Fruit fly (Drosophila melanogaster): ENCODE results near the gene CG7560.

Gene CG7560

DNA sequence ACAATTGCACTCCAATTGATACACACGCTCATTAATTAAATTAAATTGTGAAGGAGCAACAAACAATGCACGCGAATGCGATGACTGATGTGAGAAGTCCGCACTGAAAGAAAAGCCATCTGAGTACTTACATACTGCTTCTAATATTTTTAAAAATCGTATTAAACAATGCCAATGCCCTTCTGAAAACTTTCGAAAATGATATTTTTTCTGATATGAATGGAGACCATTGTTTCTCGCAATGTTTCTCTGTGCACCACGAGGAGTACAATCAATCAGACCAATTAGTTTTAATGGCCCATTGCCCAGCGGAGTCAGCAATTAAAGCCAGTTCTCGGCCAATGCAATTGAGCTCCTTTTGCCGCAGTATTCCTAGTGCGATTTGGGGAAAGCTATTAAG lies 8.2 kb downstream of the CG7560 start (continued):
- TF ChIP-seq CG30403 (GFP tag; optimal IDR thresholded peaks at IDR 0.05), result peak; percentile 20
- peak in 1 of 2 experiments; percentile 4 for TF ChIP-seq Pdp1 (GFP tag; optimal IDR thresholded peaks at IDR 0.05)
- peak; percentile 23; the same call in 1 of the 2 replicates for TF ChIP-seq sisA (GFP tag; IDR thresholded peaks at IDR 0.05)
- TF ChIP-seq Ptx1 (GFP tag; IDR thresholded peaks at IDR 0.05), result 0 out of 2 replicates have a peak, but pooled peaks have one; percentile 42
- no peak for TF ChIP-seq prd (optimal IDR thresholded peaks at IDR 0.05)
- peak; percentile 70 for TF ChIP-seq prd (GFP tag; IDR thresholded peaks at IDR 0.05)
- TF ChIP-seq H15 (GFP tag; IDR thresholded peaks at IDR 0.05), result peak; percentile 44; the same call in 1 of the 3 replicates
- peak; percentile 70 for TF ChIP-seq sens (GFP tag)

DNA sequence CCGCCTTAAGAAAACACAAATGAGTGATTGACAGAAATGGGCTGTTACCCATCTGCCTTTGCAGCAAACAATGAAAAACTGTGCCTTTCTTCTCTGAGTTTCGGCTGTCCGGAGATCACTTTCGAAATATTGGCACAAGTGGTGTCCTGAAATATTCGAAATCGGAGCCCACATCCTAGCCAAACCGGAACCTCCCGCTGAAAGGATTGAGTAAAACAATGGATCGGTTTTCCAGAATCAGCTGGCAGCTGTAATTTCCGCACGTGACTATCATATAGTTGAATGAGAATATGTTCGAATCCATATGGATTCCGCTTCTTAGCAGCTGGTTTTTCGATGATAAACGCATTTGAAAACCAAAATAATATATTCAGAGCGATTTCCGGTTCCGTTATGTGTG lies 9.2 kb downstream of the CG7560 start:
- peak; percentile 72 for TF ChIP-seq twi (tag; optimal IDR thresholded peaks at IDR 0.05)
- peak; percentile 68 for TF ChIP-seq D (optimal IDR thresholded peaks at IDR 0.05)
- TF ChIP-seq D (GFP tag; optimal IDR thresholded peaks at IDR 0.05), result no peak
- TF ChIP-seq Med (GFP tag), result peak; percentile 55
- TF ChIP-seq CG7357 (GFP tag; IDR thresholded peaks at IDR 0.05), result no peak
- no peak for TF ChIP-seq CG32767 (GFP tag; IDR thresholded peaks at IDR 0.05)

DNA sequence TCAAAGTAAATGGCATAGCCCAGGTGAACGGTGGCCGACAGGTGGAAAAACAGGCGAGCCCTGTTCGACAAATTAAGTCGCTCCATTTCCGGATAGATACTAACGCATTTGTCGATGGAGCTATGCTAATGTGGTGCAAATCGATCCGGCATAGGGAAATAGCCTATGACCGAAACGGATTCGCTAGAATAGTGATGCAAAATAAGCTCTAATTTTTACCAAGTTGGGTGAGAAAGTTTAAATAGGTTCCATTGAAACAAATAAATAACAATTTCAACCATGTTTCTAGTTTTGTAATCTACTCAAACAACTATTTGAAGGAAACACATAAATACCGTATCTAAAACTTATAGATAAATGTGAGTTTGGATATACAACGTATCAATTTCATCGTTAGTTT lies 10.4 kb downstream of the CG7560 start, which contains the start of gene CG6149:
Gene CG6149 (minus strand): TSS at position 101 of the 400 bp plus-strand sequence.
- TF ChIP-seq wor (GFP tag; IDR thresholded peaks at IDR 0.05) (no peak), CG3847 (GFP tag; IDR thresholded peaks at IDR 0.05) (0 out of 2 replicates have a peak, but pooled peaks have one; percentile 7)

DNA sequence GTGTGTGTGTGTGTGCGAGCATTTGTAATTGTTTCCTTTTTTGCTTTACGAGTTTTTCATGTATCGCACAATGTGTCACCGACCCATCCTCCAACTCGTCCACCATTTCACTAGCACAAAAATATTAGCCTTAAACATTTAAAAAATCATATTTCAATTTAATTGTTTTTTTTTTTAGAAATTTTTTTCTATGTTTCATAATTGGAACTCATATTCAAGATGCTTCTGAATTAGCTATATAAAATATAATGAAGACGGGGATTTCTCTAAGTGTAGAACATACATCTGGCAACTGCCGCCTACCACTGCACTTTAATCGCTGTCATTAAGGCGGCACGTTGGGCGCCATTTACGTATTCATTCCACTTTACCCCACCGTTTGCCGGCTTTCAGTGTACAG lies 14.6 kb downstream of the CG7560 start:
- TF ChIP-seq cg (GFP tag; optimal IDR thresholded peaks at IDR 0.05) (peak; percentile 3), Nf-YA (GFP tag; IDR thresholded peaks at IDR 0.05) (no peak), CG10959 (GFP tag; IDR thresholded peaks at IDR 0.05) (0 out of 2 replicates have a peak, but pooled peaks have one; percentile 30), CG18599 (GFP tag; optimal IDR thresholded peaks at IDR 0.05) (peak; percentile 4), CG2678 (tag; optimal IDR thresholded peaks at IDR 0.05) (peak; percentile 18), Xrp1 (GFP tag; IDR thresholded peaks at IDR 0.05) (peak; percentile 34; the same call in 1 of the 2 replicates), CG11696 (GFP tag; IDR thresholded peaks at IDR 0.05) (0 out of 2 replicates have a peak, but pooled peaks have one; percentile 12), CG15514 (GFP tag; optimal IDR thresholded peaks at IDR 0.05) (no peak), Oli (tag; optimal IDR thresholded peaks at IDR 0.05) (peak; percentile 12), ci (GFP tag; IDR thresholded peaks at IDR 0.05) (peak; percentile 63; the same call in 2 of the 3 replicates), CG17359 (tag; optimal IDR thresholded peaks at IDR 0.05) (peak; percentile 0), phol (tag; optimal IDR thresholded peaks at IDR 0.05) (peak; percentile 31), CG10267 (tag; optimal IDR thresholded peaks at IDR 0.05) (peak; percentile 11), Ptx1 (GFP tag; IDR thresholded peaks at IDR 0.05) (peak; percentile 22; the same call in 1 of the 2 replicates), CG11504 (tag; optimal IDR thresholded peaks at IDR 0.05) (peak; percentile 22), CG17829 (tag; optimal IDR thresholded peaks at IDR 0.05) (peak; percentile 12), CG3281 (GFP tag; optimal IDR thresholded peaks at IDR 0.05) (peak; percentile 1), CG31441 (GFP tag; IDR thresholded peaks at IDR 0.05) (peak; percentile 32; the same call in 1 of the 2 replicates), nmo (GFP tag; optimal IDR thresholded peaks at IDR 0.05) (peak; percentile 11), Sox102F (GFP tag; optimal IDR thresholded peaks at IDR 0.05) (peak; percentile 4), dmrt11E (tag; optimal IDR thresholded peaks at IDR 0.05) (peak; percentile 40), Atf6 (GFP tag; IDR thresholded peaks at IDR 0.05) (peak; percentile 50), tgo (GFP tag; IDR thresholded peaks at IDR 0.05) (0 out of 3 replicates have a peak, but pooled peaks have one; percentile 17), Med (GFP tag) (peak; percentile 71), Awh (GFP tag; IDR thresholded peaks at IDR 0.05) (peak; percentile 33; the same call in 1 of the 2 replicates), CG9817 (tag; optimal IDR thresholded peaks at IDR 0.05) (no peak), tin (GFP tag; optimal IDR thresholded peaks at IDR 0.05) (peak; percentile 2), wor (GFP tag; IDR thresholded peaks at IDR 0.05) (peak; percentile 21; the same call in 1 of the 2 replicates), CG4404 (GFP tag; IDR thresholded peaks at IDR 0.05) (peak; percentile 52), prd (optimal IDR thresholded peaks at IDR 0.05) (no peak), prd (GFP tag; IDR thresholded peaks at IDR 0.05) (peak; percentile 63; the same call in 2 of the 3 replicates), CG17328 (GFP tag; IDR thresholded peaks at IDR 0.05) (peak; percentile 34; the same call in 1 of the 2 replicates), Six4 (GFP tag; optimal IDR thresholded peaks at IDR 0.05) (no peak)
